Fruit fly (Drosophila melanogaster): ENCODE measurements around the gene ro.

The ro gene

dm6 chr3R:26875544-26876027 lies 5.4 kb downstream of the ro start, which contains the start of gene Rb97D (continued):
- TF ChIP-seq gcm2 (GFP tag; optimal IDR thresholded peaks at IDR 0.05) = no peak
- no peak for TF ChIP-seq fd64A (GFP tag; optimal IDR thresholded peaks at IDR 0.05)
- peak; percentile 62 for TF ChIP-seq Dek (tag; optimal IDR thresholded peaks at IDR 0.05)
- peak; percentile 48; the same call in 1 of the 2 replicates for TF ChIP-seq klu (GFP tag; IDR thresholded peaks at IDR 0.05)
- peak; percentile 72 for TF ChIP-seq CG12391 (tag; optimal IDR thresholded peaks at IDR 0.05)
- peak; percentile 54 for TF ChIP-seq nom (GFP tag; optimal IDR thresholded peaks at IDR 0.05)
- TF ChIP-seq Adf1 (GFP tag; IDR thresholded peaks at IDR 0.05) = peak; percentile 40; the same call in 1 of the 2 replicates
- TF ChIP-seq CG9437 (GFP tag; optimal IDR thresholded peaks at IDR 0.05) = peak; percentile 29
- peak; percentile 81 for TF ChIP-seq CG13424 (tag; optimal IDR thresholded peaks at IDR 0.05)
- TF ChIP-seq Neu2 (GFP tag; optimal IDR thresholded peaks at IDR 0.05; ENCODE audit: borderline replicate concordance) = peak; percentile 13
- peak; percentile 67 for TF ChIP-seq ind (GFP tag; optimal IDR thresholded peaks at IDR 0.05)
- TF ChIP-seq knrl (GFP tag; IDR thresholded peaks at IDR 0.05; ENCODE audit: partially characterized antibody) = peak; percentile 88
- TF ChIP-seq exex (tag; optimal IDR thresholded peaks at IDR 0.05) = peak; percentile 24
- peak; percentile 47 for TF ChIP-seq chn (GFP tag; optimal IDR thresholded peaks at IDR 0.05)
- peak; percentile 20 for TF ChIP-seq cwo (GFP tag; optimal IDR thresholded peaks at IDR 0.05)
- TF ChIP-seq lola (GFP tag; optimal IDR thresholded peaks at IDR 0.05) = peak in 1 of 3 experiments; percentile 73
- peak; percentile 51 for TF ChIP-seq CG34376 (GFP tag; optimal IDR thresholded peaks at IDR 0.05)
- peak; percentile 65 for TF ChIP-seq CG30020 (tag; optimal IDR thresholded peaks at IDR 0.05)
- peak; percentile 78 for TF ChIP-seq sob (GFP tag; IDR thresholded peaks at IDR 0.05)
- no peak for TF ChIP-seq ATbp (GFP tag; optimal IDR thresholded peaks at IDR 0.05)
- TF ChIP-seq CG9215 (GFP tag; IDR thresholded peaks at IDR 0.05) = peak; percentile 45
- peak; percentile 84 for TF ChIP-seq CG13624 (GFP tag; optimal IDR thresholded peaks at IDR 0.05)
- peak; percentile 42 for TF ChIP-seq Oli (tag; optimal IDR thresholded peaks at IDR 0.05)
- TF ChIP-seq Bgb (GFP tag; IDR thresholded peaks at IDR 0.05; ENCODE audit: partially characterized antibody) = peak; percentile 83
- TF ChIP-seq CG7786 (GFP tag; optimal IDR thresholded peaks at IDR 0.05) = peak; percentile 74
- no peak for TF ChIP-seq so (GFP tag; IDR thresholded peaks at IDR 0.05)
- peak; percentile 83 for TF ChIP-seq vvl (GFP tag; IDR thresholded peaks at IDR 0.05)
- peak; percentile 70 for TF ChIP-seq bab2 (GFP tag; optimal IDR thresholded peaks at IDR 0.05)
- TF ChIP-seq grau (tag; optimal IDR thresholded peaks at IDR 0.05) = peak; percentile 75
- TF ChIP-seq Ptx1 (GFP tag; IDR thresholded peaks at IDR 0.05) = peak; percentile 79
- TF ChIP-seq crol (GFP tag; IDR thresholded peaks at IDR 0.05) = peak; percentile 16; the same call in 1 of the 2 replicates
- TF ChIP-seq ash1 (GFP tag; optimal IDR thresholded peaks at IDR 0.05) = no peak
- peak; percentile 83 for TF ChIP-seq CG32532 (GFP tag; IDR thresholded peaks at IDR 0.05)
- peak; percentile 75 for TF ChIP-seq CG12769 (tag; optimal IDR thresholded peaks at IDR 0.05)
- peak; percentile 5 for TF ChIP-seq jing (GFP tag; optimal IDR thresholded peaks at IDR 0.05)
- peak; percentile 52 for TF ChIP-seq ttk (GFP tag; IDR thresholded peaks at IDR 0.05)
- peak; percentile 75 for TF ChIP-seq CG4424 (GFP tag; optimal IDR thresholded peaks at IDR 0.05)
- TF ChIP-seq amos (GFP tag; IDR thresholded peaks at IDR 0.05; ENCODE audit: partially characterized antibody) = peak; percentile 82
- TF ChIP-seq gfzf (GFP tag; optimal IDR thresholded peaks at IDR 0.05) = peak; percentile 52
- peak; percentile 86 for TF ChIP-seq CG16813 (GFP tag; IDR thresholded peaks at IDR 0.05; ENCODE audit: partially characterized antibody)
- TF ChIP-seq CG10979 (tag; optimal IDR thresholded peaks at IDR 0.05) = peak; percentile 59
- TF ChIP-seq Fer1 (GFP tag; optimal IDR thresholded peaks at IDR 0.05) = peak; percentile 52
- no peak for TF ChIP-seq ap (GFP tag; IDR thresholded peaks at IDR 0.05)
- no peak for TF ChIP-seq zf30C (GFP tag; optimal IDR thresholded peaks at IDR 0.05)
- TF ChIP-seq CG43689 (GFP tag; IDR thresholded peaks at IDR 0.05) = peak; percentile 14; the same call in 1 of the 2 replicates
- TF ChIP-seq CG3995 (GFP tag; optimal IDR thresholded peaks at IDR 0.05) = peak; percentile 46
- peak; percentile 19; the same call in 1 of the 2 replicates for TF ChIP-seq Rx (GFP tag; IDR thresholded peaks at IDR 0.05)
- TF ChIP-seq ems (GFP tag; optimal IDR thresholded peaks at IDR 0.05) = peak; percentile 45
- TF ChIP-seq CG11504 (tag; optimal IDR thresholded peaks at IDR 0.05) = peak; percentile 70

Measured in whole organism, embryonic.